Worm (Caenorhabditis elegans): ENCODE measurements around the gene K05D4.9.

- no peak for TF ChIP-seq T22C8.4 (GFP tag; IDR thresholded peaks at IDR 0.05)
- no peak for TF ChIP-seq flt-1 (GFP tag; IDR thresholded peaks at IDR 0.05)
- no peak for TF ChIP-seq ref-1 (GFP tag; conservative IDR thresholded peaks at IDR 0.05)
- no peak for TF ChIP-seq ztf-23 (GFP tag; IDR thresholded peaks at IDR 0.05)
Measured at ce11 chrV:16155111-16155510, 16.5 kb downstream of the K05D4.9 start, which contains the start of gene str-97.

Measured in whole organism, midembryonic.